Worm (Caenorhabditis elegans) whole organism, young adult: ENCODE data around the gene F52E1.9.

Experiments
- egl-44 ChIP-seq: fragments of 200-800 bp; sonication (Bioruptor generic); IDR thresholded peaks from 2 replicates; pipeline ENCODE4 v1.3.6; 2022; ENCODE audit warnings: missing genetic modification reagents, missing genetic modification characterization, missing compliant biosample characterization
- nfya-1 ChIP-seq: sonication (generic microtip); optimal IDR thresholded peaks from 2 replicates; lab custom pipeline; 2017; ENCODE audit warnings: antibody characterized with exemption, missing compliant biosample characterization, missing genetic modification characterization, borderline replicate concordance; ENCODE audit not compliant: insufficient read depth

DNA sequence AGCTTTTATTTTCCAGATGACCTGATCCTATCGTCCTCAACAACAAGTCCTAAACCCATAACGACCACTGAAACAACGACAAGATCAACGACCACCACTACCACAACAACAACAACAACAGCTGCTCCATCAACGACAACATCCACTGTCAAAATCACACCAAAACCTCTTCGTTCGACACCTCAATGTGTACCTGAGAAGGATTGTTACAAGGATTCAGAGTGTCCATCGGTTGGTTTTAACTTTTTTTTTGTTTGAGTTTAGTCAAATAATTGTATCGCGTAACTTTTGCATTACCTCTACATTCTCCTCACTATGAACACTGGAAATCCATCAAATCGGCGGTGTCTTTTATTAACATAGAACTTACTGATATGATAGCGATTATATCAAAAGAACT lies 22.4 kb downstream of the F52E1.9 start:
- TF ChIP-seq egl-44 (GFP tag; lab: Robert Waterston, UW) (no peak), nfya-1 (tag; lab: Kevin White, UChicago) (no peak)
